Worm (Caenorhabditis elegans): Measurements from ENCODE around the gene F55E10.2.
"Not testable (repeated sequence)": the region's sequence is repeated elsewhere in the genome, so short reads cannot be mapped to it uniquely, and the experiment has no call there.

Gene F55E10.2

ce11 chrX:8310747-8311146, 29.7 kb upstream of the F55E10.2 start:
- TF ChIP-seq aly-1 (tag; optimal IDR thresholded peaks at IDR 0.05): no peak

ce11 chrX:8311590-8311989, 28.9 kb upstream of the F55E10.2 start:
- TF ChIP-seq ceh-13 (GFP tag; optimal IDR thresholded peaks at IDR 0.05) (no peak), tbx-11 (GFP tag; IDR thresholded peaks at IDR 0.05) (no peak), F13C5.2 (tag; optimal IDR thresholded peaks at IDR 0.05) (no peak), hnd-1 (tag; optimal IDR thresholded peaks at IDR 0.05) (no peak), pes-1 (GFP tag; IDR thresholded peaks at IDR 0.05) (no peak), B0310.2 (tag; optimal IDR thresholded peaks at IDR 0.05) (no peak)

ce11 chrX:8318950-8319349, 21.5 kb upstream of the F55E10.2 start, which contains the start of gene srh-11:
srh-11 (minus strand) TSS chrX:8319050.
- no peak for TF ChIP-seq pes-1 (GFP tag; IDR thresholded peaks at IDR 0.05)

- TF ChIP-seq tra-4 (tag; optimal IDR thresholded peaks at IDR 0.05): no peak
- TF ChIP-seq ceh-13 (GFP tag; optimal IDR thresholded peaks at IDR 0.05): no peak
- no peak for TF ChIP-seq B0310.2 (tag; optimal IDR thresholded peaks at IDR 0.05)
- no peak for TF ChIP-seq ets-7 (tag; optimal IDR thresholded peaks at IDR 0.05)
- TF ChIP-seq F13C5.2 (tag; optimal IDR thresholded peaks at IDR 0.05): no peak
- no peak for TF ChIP-seq hnd-1 (tag; optimal IDR thresholded peaks at IDR 0.05)
- no peak for TF ChIP-seq tbx-11 (GFP tag; IDR thresholded peaks at IDR 0.05)
- no peak for TF ChIP-seq flt-1 (GFP tag; IDR thresholded peaks at IDR 0.05)
- no peak for TF ChIP-seq ceh-36 (tag; optimal IDR thresholded peaks at IDR 0.05)
- no peak for TF ChIP-seq pes-1 (GFP tag; IDR thresholded peaks at IDR 0.05)
- TF ChIP-seq aly-1 (tag; optimal IDR thresholded peaks at IDR 0.05): no peak
- TF ChIP-seq tbx-37 (GFP tag; conservative IDR thresholded peaks at IDR 0.05): no peak
- TF ChIP-seq ama-1 (optimal IDR thresholded peaks at IDR 0.05): no peak
- no peak for TF ChIP-seq hmg-4 (GFP tag; optimal IDR thresholded peaks at IDR 0.05)
- no peak for TF ChIP-seq sea-1 (GFP tag; conservative IDR thresholded peaks at IDR 0.05)
- no peak for TF ChIP-seq scrt-1 (GFP tag; IDR thresholded peaks at IDR 0.05)
- no peak for TF ChIP-seq hmbx-1 (tag; optimal IDR thresholded peaks at IDR 0.05)
Observed at ce11 chrX:8320889-8321288, 19.6 kb upstream of the F55E10.2 start, which contains the start of gene pqn-57. pqn-57 (minus strand) TSS chrX:8320989.

ce11 chrX:8321811-8322210, 18.7 kb upstream of the F55E10.2 start, which contains the start of gene abu-9:
abu-9 (plus strand) TSS chrX:8322111.
- TF ChIP-seq pes-1 (GFP tag; IDR thresholded peaks at IDR 0.05); ceh-36 (tag; optimal IDR thresholded peaks at IDR 0.05); B0310.2 (tag; optimal IDR thresholded peaks at IDR 0.05): not testable (repeated sequence)

- TF ChIP-seq flt-1 (GFP tag; IDR thresholded peaks at IDR 0.05) (no peak), scrt-1 (GFP tag; IDR thresholded peaks at IDR 0.05) (no peak), ceh-13 (GFP tag; optimal IDR thresholded peaks at IDR 0.05) (no peak), ets-7 (tag; optimal IDR thresholded peaks at IDR 0.05) (no peak), B0310.2 (tag; optimal IDR thresholded peaks at IDR 0.05) (no peak), aly-1 (tag; optimal IDR thresholded peaks at IDR 0.05) (no peak), hmbx-1 (tag; optimal IDR thresholded peaks at IDR 0.05) (no peak), hnd-1 (tag; optimal IDR thresholded peaks at IDR 0.05) (no peak), F13C5.2 (tag; optimal IDR thresholded peaks at IDR 0.05) (no peak), ceh-36 (tag; optimal IDR thresholded peaks at IDR 0.05) (no peak), hmg-4 (GFP tag; optimal IDR thresholded peaks at IDR 0.05) (no peak), tbx-37 (GFP tag; conservative IDR thresholded peaks at IDR 0.05) (no peak), ama-1 (optimal IDR thresholded peaks at IDR 0.05) (no peak), tra-4 (tag; optimal IDR thresholded peaks at IDR 0.05) (no peak)
Observed at ce11 chrX:8323371-8323770, 17.1 kb upstream of the F55E10.2 start, which contains the start of gene R09F10.1. R09F10.1 (plus strand) TSS chrX:8323592.

ce11 chrX:8326394-8326793, 14.1 kb upstream of the F55E10.2 start, which contains the start of gene R09F10.8:
R09F10.8 (minus strand) TSS chrX:8326451.
- TF ChIP-seq F13C5.2 (tag; optimal IDR thresholded peaks at IDR 0.05): no peak

ce11 chrX:8327800-8328199, 12.7 kb upstream of the F55E10.2 start, which contains the start of gene F55E10.4:
F55E10.4 (minus strand) TSS chrX:8327900.
- TF ChIP-seq hnd-1 (tag; optimal IDR thresholded peaks at IDR 0.05) (no peak), B0310.2 (tag; optimal IDR thresholded peaks at IDR 0.05) (no peak), F13C5.2 (tag; optimal IDR thresholded peaks at IDR 0.05) (no peak), ceh-36 (tag; optimal IDR thresholded peaks at IDR 0.05) (no peak), ceh-13 (GFP tag; optimal IDR thresholded peaks at IDR 0.05) (no peak), tra-4 (tag; optimal IDR thresholded peaks at IDR 0.05) (no peak), sea-1 (GFP tag; conservative IDR thresholded peaks at IDR 0.05) (no peak), pes-1 (GFP tag; IDR thresholded peaks at IDR 0.05) (no peak), aly-1 (tag; optimal IDR thresholded peaks at IDR 0.05) (no peak), hmg-4 (GFP tag; optimal IDR thresholded peaks at IDR 0.05) (no peak), flt-1 (GFP tag; IDR thresholded peaks at IDR 0.05) (no peak), ets-7 (tag; optimal IDR thresholded peaks at IDR 0.05) (no peak), tbx-37 (GFP tag; conservative IDR thresholded peaks at IDR 0.05) (no peak), tbx-11 (GFP tag; IDR thresholded peaks at IDR 0.05) (no peak), ama-1 (optimal IDR thresholded peaks at IDR 0.05) (no peak)

- TF ChIP-seq hmg-4 (GFP tag; optimal IDR thresholded peaks at IDR 0.05) (no peak), ets-7 (tag; optimal IDR thresholded peaks at IDR 0.05) (no peak), sea-1 (GFP tag; conservative IDR thresholded peaks at IDR 0.05) (no peak), tbx-11 (GFP tag; IDR thresholded peaks at IDR 0.05) (no peak), hmbx-1 (tag; optimal IDR thresholded peaks at IDR 0.05) (no peak), flt-1 (GFP tag; IDR thresholded peaks at IDR 0.05) (no peak), tra-4 (tag; optimal IDR thresholded peaks at IDR 0.05) (no peak), ceh-13 (GFP tag; optimal IDR thresholded peaks at IDR 0.05) (no peak), ama-1 (optimal IDR thresholded peaks at IDR 0.05) (no peak), tbx-37 (GFP tag; conservative IDR thresholded peaks at IDR 0.05) (no peak), pes-1 (GFP tag; IDR thresholded peaks at IDR 0.05) (no peak), B0310.2 (tag; optimal IDR thresholded peaks at IDR 0.05) (no peak), ceh-36 (tag; optimal IDR thresholded peaks at IDR 0.05) (no peak)
Observed at ce11 chrX:8341675-8342074, 1.2 kb downstream of the F55E10.2 start, which contains the start of gene F55E10.1. F55E10.1 (plus strand) TSS chrX:8341975.
